Fruit fly (Drosophila melanogaster) Kc167 (cell line): ENCODE data around the gene stg.

ENCODE experiments used
- Myc ChIP-seq: fragments of >200 bp; optimal IDR thresholded peaks from 2 replicates; lab custom pipeline; 2017; ENCODE audit warnings: missing external identifiers
- h ChIP-seq: fragments of >200 bp; optimal IDR thresholded peaks from 3 replicates; lab custom pipeline; 2018; ENCODE audit warnings: missing external identifiers
- insv ChIP-seq: fragments of >200 bp; optimal IDR thresholded peaks from 3 replicates; lab custom pipeline; 2018; ENCODE audit warnings: missing external identifiers
- psq ChIP-seq: fragments of >200 bp; optimal IDR thresholded peaks from 2 replicates; lab custom pipeline; 2017; ENCODE audit warnings: missing external identifiers

DNA sequence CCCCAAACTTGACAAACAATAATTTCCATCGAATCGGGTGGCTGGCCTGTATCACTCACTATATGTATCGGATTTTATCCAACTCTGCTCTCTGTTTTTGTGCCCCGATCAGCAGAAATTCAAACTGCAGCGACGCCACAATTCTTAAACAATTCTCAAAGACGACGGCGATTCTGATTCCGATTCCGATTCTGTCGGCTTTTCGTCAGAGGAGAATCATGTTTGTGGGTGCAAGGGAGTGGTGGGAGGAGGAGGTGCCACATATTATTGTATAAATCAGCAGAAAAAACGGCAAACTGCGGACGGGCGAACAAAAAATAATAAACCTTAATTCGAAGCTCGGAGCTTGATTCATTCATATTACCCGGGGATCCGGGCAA, 39.1 kb downstream of the stg start:
- no peak for TF ChIP-seq insv (lab: Kevin White, UChicago)
- TF ChIP-seq psq (lab: Kevin White, UChicago), result no peak
- no peak for TF ChIP-seq Myc (lab: Kevin White, UChicago)
- TF ChIP-seq h (lab: Kevin White, UChicago), result no peak
